Fruit fly (Drosophila melanogaster) whole organism, embryonic: ENCODE data around the gene rho-4.

ENCODE experiments used
- Aef1 ChIP-seq: fragments of 200-800 bp; sonication (Bioruptor generic); IDR thresholded peaks from 3 replicates; pipeline ENCODE4 v1.3.6; 2022; ENCODE audit warnings: missing biosample characterization, missing genetic modification characterization
- Asciz ChIP-seq: fragments of 200-800 bp; sonication (Bioruptor generic); optimal IDR thresholded peaks from 2 replicates; lab custom pipeline; 2017; ENCODE audit warnings: missing biosample characterization, mild to moderate bottlenecking, missing genetic modification characterization, missing genetic modification reagents
- CG10431 ChIP-seq: fragments of 200-800 bp; sonication (Bioruptor generic); optimal IDR thresholded peaks from 3 replicates; lab custom pipeline; 2018; ENCODE audit warnings: missing biosample characterization, mild to moderate bottlenecking, missing genetic modification characterization
- CG10979 ChIP-seq: fragments of 200-800 bp; sonication (Bioruptor generic); optimal IDR thresholded peaks from 2 replicates; lab custom pipeline; 2018; ENCODE audit warnings: missing biosample characterization, mild to moderate bottlenecking, missing genetic modification characterization, moderate library complexity
- CG14014 ChIP-seq: fragments of 200-800 bp; sonication (Bioruptor generic); IDR thresholded peaks from 2 replicates; pipeline ENCODE4 v1.3.6; 2022; ENCODE audit warnings: missing biosample characterization, missing genetic modification characterization
- CG14860 ChIP-seq: fragments of 200-800 bp; sonication (Bioruptor generic); IDR thresholded peaks from 3 replicates; pipeline ENCODE4 v1.3.6; 2022; ENCODE audit warnings: missing biosample characterization, missing genetic modification characterization; ENCODE audit not compliant: partially characterized antibody
- CG15696 ChIP-seq: fragments of 200-800 bp; sonication (Bioruptor generic); optimal IDR thresholded peaks from 2 replicates; lab custom pipeline; 2019; ENCODE audit warnings: missing biosample characterization, mild to moderate bottlenecking, missing genetic modification characterization, moderate library complexity
- CG16813 ChIP-seq: fragments of 200-800 bp; sonication (Bioruptor generic); IDR thresholded peaks from 3 replicates; pipeline ENCODE4 v1.3.6; 2022; ENCODE audit warnings: missing biosample characterization, missing genetic modification characterization; ENCODE audit not compliant: partially characterized antibody
- CG17186 ChIP-seq: fragments of 200-800 bp; sonication (Bioruptor generic); optimal IDR thresholded peaks from 3 replicates; lab custom pipeline; 2017; ENCODE audit warnings: missing biosample characterization, missing genetic modification reagents, missing genetic modification characterization
- CG34224 ChIP-seq: fragments of 200-800 bp; sonication (Bioruptor generic); IDR thresholded peaks from 3 replicates; pipeline ENCODE4 v1.3.6; 2022; ENCODE audit warnings: missing biosample characterization, missing genetic modification characterization; ENCODE audit not compliant: partially characterized antibody
- CG3838 ChIP-seq: fragments of 200-800 bp; sonication (Bioruptor generic); optimal IDR thresholded peaks from 3 replicates; lab custom pipeline; 2016; ENCODE audit warnings: missing biosample characterization, missing genetic modification characterization
- CG7271 ChIP-seq: fragments of 200-800 bp; sonication (Bioruptor generic); optimal IDR thresholded peaks from 2 replicates; lab custom pipeline; 2018; ENCODE audit warnings: missing biosample characterization, mild to moderate bottlenecking, missing genetic modification characterization, moderate library complexity
- CG7556 ChIP-seq: fragments of 200-800 bp; sonication (Bioruptor generic); optimal IDR thresholded peaks from 2 replicates; lab custom pipeline; 2017; ENCODE audit warnings: missing biosample characterization, mild to moderate bottlenecking, missing genetic modification characterization
- CG8089 ChIP-seq: fragments of 200-800 bp; sonication (Bioruptor generic); optimal IDR thresholded peaks from 3 replicates; lab custom pipeline; 2016; ENCODE audit warnings: missing biosample characterization, missing genetic modification characterization
- CG8359 ChIP-seq: fragments of 200-800 bp; sonication (Bioruptor generic); optimal IDR thresholded peaks from 2 replicates; lab custom pipeline; 2017; ENCODE audit warnings: missing biosample characterization, mild to moderate bottlenecking, missing genetic modification characterization, borderline replicate concordance
- CG9437 ChIP-seq: fragments of 200-800 bp; sonication (Bioruptor generic); optimal IDR thresholded peaks from 2 replicates; lab custom pipeline; 2018; ENCODE audit warnings: missing biosample characterization, mild to moderate bottlenecking, missing genetic modification characterization
- Chrac-16 ChIP-seq: fragments of 200-800 bp; sonication (Bioruptor generic); optimal IDR thresholded peaks from 3 replicates; lab custom pipeline; 2016; ENCODE audit warnings: missing biosample characterization, missing genetic modification characterization
- Dbx ChIP-seq: fragments of 200-800 bp; sonication (Bioruptor generic); IDR thresholded peaks from 3 replicates; pipeline ENCODE4 v1.3.6; 2022; ENCODE audit warnings: missing biosample characterization, missing genetic modification characterization
- Deaf1 ChIP-seq: fragments of 200-800 bp; optimal IDR thresholded peaks from 3 replicates; lab custom pipeline; 2019; ENCODE audit warnings: missing biosample characterization, mild to moderate bottlenecking, missing genetic modification characterization, moderate library complexity
- Dp ChIP-seq: fragments of 200-800 bp; sonication (Bioruptor generic); optimal IDR thresholded peaks from 2 replicates; lab custom pipeline; 2018; ENCODE audit warnings: missing biosample characterization, mild to moderate bottlenecking, missing genetic modification characterization, moderate library complexity
- Fer1 ChIP-seq: fragments of 200-800 bp; sonication (Bioruptor generic); optimal IDR thresholded peaks from 2 replicates; lab custom pipeline; 2017; ENCODE audit warnings: missing biosample characterization, mild to moderate bottlenecking, missing genetic modification characterization
- Fer2 ChIP-seq: fragments of 200-800 bp; sonication (Bioruptor generic); optimal IDR thresholded peaks from 2 replicates; lab custom pipeline; 2018; ENCODE audit warnings: missing biosample characterization, mild to moderate bottlenecking, missing genetic modification characterization, moderate library complexity
- HLH4C ChIP-seq: fragments of 200-800 bp; sonication (Bioruptor generic); IDR thresholded peaks from 3 replicates; pipeline ENCODE4 v1.3.6; 2022; ENCODE audit warnings: missing biosample characterization, missing genetic modification characterization; ENCODE audit not compliant: partially characterized antibody
- MBD-R2 ChIP-seq: fragments of 200-800 bp; sonication (Bioruptor generic); IDR thresholded peaks from 2 replicates; pipeline ENCODE4 v1.3.6; 2022; ENCODE audit warnings: missing biosample characterization, missing genetic modification characterization
- PHDP ChIP-seq: fragments of 200-800 bp; sonication (Bioruptor generic); optimal IDR thresholded peaks from 3 replicates; lab custom pipeline; 2018; ENCODE audit warnings: missing biosample characterization, mild to moderate bottlenecking, missing genetic modification characterization, moderate library complexity
- Ptx1 ChIP-seq: fragments of 200-800 bp; sonication (Bioruptor generic); IDR thresholded peaks from 2 replicates; pipeline ENCODE4 v1.3.6; 2022; ENCODE audit warnings: missing biosample characterization, missing genetic modification characterization
- Rfx ChIP-seq: fragments of 200-800 bp; sonication (Bioruptor generic); IDR thresholded peaks from 2 replicates; pipeline ENCODE4 v1.3.6; 2022; ENCODE audit warnings: missing biosample characterization, missing genetic modification characterization
- Spps ChIP-seq: fragments of 200-800 bp; sonication (Bioruptor generic); optimal IDR thresholded peaks from 2 replicates; lab custom pipeline; 2018; ENCODE audit warnings: missing biosample characterization, mild to moderate bottlenecking, missing genetic modification characterization
- Sry-β ChIP-seq: fragments of 200-800 bp; sonication (Bioruptor generic); optimal IDR thresholded peaks from 2 replicates; lab custom pipeline; 2018; ENCODE audit warnings: missing biosample characterization, mild to moderate bottlenecking, missing genetic modification characterization, moderate library complexity
- Sry-δ ChIP-seq: fragments of 200-800 bp; sonication (Bioruptor generic); optimal IDR thresholded peaks from 2 replicates; lab custom pipeline; 2016; ENCODE audit warnings: missing biosample characterization, missing genetic modification characterization
- Ssrp ChIP-seq: fragments of 200-800 bp; sonication (Bioruptor generic); optimal IDR thresholded peaks from 2 replicates; lab custom pipeline; 2018; ENCODE audit warnings: missing biosample characterization, mild to moderate bottlenecking, missing genetic modification characterization, moderate library complexity
- ap ChIP-seq: fragments of 200-800 bp; sonication (Bioruptor generic); IDR thresholded peaks from 2 replicates; pipeline ENCODE4 v1.3.6; 2022; ENCODE audit warnings: missing biosample characterization, missing genetic modification characterization
- da ChIP-seq: fragments of 200-800 bp; sonication (Bioruptor generic); optimal IDR thresholded peaks from 2 replicates; lab custom pipeline; 2016; ENCODE audit warnings: missing biosample characterization, missing genetic modification characterization
- dmrt99B ChIP-seq: fragments of 200-800 bp; sonication (Bioruptor generic); optimal IDR thresholded peaks from 2 replicates; lab custom pipeline; 2018; ENCODE audit warnings: missing biosample characterization, mild to moderate bottlenecking, missing genetic modification characterization, moderate library complexity
- gt ChIP-seq: fragments of 200-800 bp; sonication (Bioruptor generic); IDR thresholded peaks from 2 replicates; pipeline ENCODE4 v1.3.6; 2022; ENCODE audit warnings: missing biosample characterization, missing genetic modification characterization
- hbn ChIP-seq: fragments of 200-800 bp; sonication (Bioruptor generic); IDR thresholded peaks from 2 replicates; pipeline ENCODE4 v1.3.6; 2022; ENCODE audit warnings: missing biosample characterization, missing genetic modification characterization; ENCODE audit not compliant: partially characterized antibody
- hkb ChIP-seq, 2 experiments: fragments of 200-800 bp in 1 of 2; fragments of >200 bp in 1 of 2; sonication (Bioruptor generic) in 1 of 2; IDR thresholded peaks in 1 of 2; optimal IDR thresholded peaks in 1 of 2; 2 replicates each; pipeline versions ENCODE4 v1.3.6 to Lab custom; 2017 to 2022; ENCODE audit warnings: missing biosample characterization in 1 of 2, missing genetic modification characterization in 1 of 2
- ind ChIP-seq: fragments of 200-800 bp; sonication (Bioruptor generic); optimal IDR thresholded peaks from 3 replicates; lab custom pipeline; 2016; ENCODE audit warnings: missing biosample characterization, missing genetic modification characterization
- lab ChIP-seq: fragments of 200-800 bp; sonication (Bioruptor generic); optimal IDR thresholded peaks from 3 replicates; lab custom pipeline; 2017; ENCODE audit warnings: missing biosample characterization, missing genetic modification characterization, mild to moderate bottlenecking, moderate library complexity, missing genetic modification reagents
- odd ChIP-seq: fragments of 200-800 bp; sonication (Bioruptor generic); optimal IDR thresholded peaks from 2 replicates; lab custom pipeline; 2017; ENCODE audit warnings: missing biosample characterization, mild to moderate bottlenecking, missing genetic modification characterization
- pnt ChIP-seq: fragments of 200-800 bp; sonication (Bioruptor generic); optimal IDR thresholded peaks from 3 replicates; lab custom pipeline; 2016; ENCODE audit warnings: missing biosample characterization, missing genetic modification characterization
- prd ChIP-seq, 3 experiments: fragments of >200 bp in 2 of 3; fragments of 200-800 bp in 1 of 3; sonication (Bioruptor generic) in 1 of 3; optimal IDR thresholded peaks in 2 of 3; IDR thresholded peaks in 1 of 3; 2 replicates in 2 of 3; 3 replicates in 1 of 3; pipeline versions ENCODE4 v1.3.6 to Lab custom; 2017 to 2022; ENCODE audit warnings: missing biosample characterization in 1 of 3, missing genetic modification characterization in 1 of 3
- pzg ChIP-seq: fragments of 200-800 bp; sonication (Bioruptor generic); optimal IDR thresholded peaks from 3 replicates; lab custom pipeline; 2018; ENCODE audit warnings: missing biosample characterization, mild to moderate bottlenecking, missing genetic modification characterization, moderate library complexity
- ranshi ChIP-seq: fragments of 200-800 bp; sonication (Bioruptor generic); IDR thresholded peaks from 2 replicates; pipeline ENCODE4 v1.3.6; 2022; ENCODE audit warnings: missing biosample characterization, missing genetic modification characterization
- sens-2 ChIP-seq: fragments of 200-800 bp; sonication (Bioruptor generic); IDR thresholded peaks from 2 replicates; pipeline ENCODE4 v1.3.6; 2022; ENCODE audit warnings: missing biosample characterization, missing genetic modification characterization
- tll ChIP-seq, 2 experiments: fragments of 200-800 bp in 1 of 2; fragments of >200 bp in 1 of 2; sonication (Bioruptor generic) in 1 of 2; optimal IDR thresholded peaks; 2 replicates each; lab custom pipeline; 2017 to 2019; ENCODE audit warnings: missing biosample characterization in 2 of 2, missing genetic modification characterization in 2 of 2, mild to moderate bottlenecking in 1 of 2, moderate library complexity in 1 of 2
- trh ChIP-seq: fragments of 200-800 bp; sonication (Bioruptor generic); optimal IDR thresholded peaks from 2 replicates; lab custom pipeline; 2016; ENCODE audit warnings: missing biosample characterization, missing genetic modification characterization

The rho-4 gene

dm6 chrX:11615652-11616495, 16.2 kb downstream of the rho-4 start, which contains the start of the genes RPA3 and Met (continued):
- TF ChIP-seq da (GFP tag; lab: Kevin White, UChicago) (no peak), Aef1 (GFP tag; lab: Robert Waterston, UW) (no peak), hbn (GFP tag; lab: Robert Waterston, UW) (peak; percentile 42; the same call in 1 of the 2 replicates), prd (optimal IDR thresholded peaks at IDR 0.05; lab: Kevin White, UChicago) (no peak), prd (GFP tag; IDR thresholded peaks at IDR 0.05; lab: Robert Waterston, UW) (no peak), gt (no peak), Dbx (no peak), tll (GFP tag; optimal IDR thresholded peaks at IDR 0.05; lab: Kevin White, UChicago) (no peak), ind (GFP tag; lab: Kevin White, UChicago) (no peak), CG9437 (GFP tag; lab: Kevin White, UChicago) (no peak), CG15696 (tag; lab: Kevin White, UChicago) (no peak), ap (GFP tag; lab: Robert Waterston, UW) (no peak), MBD-R2 (GFP tag; lab: Robert Waterston, UW) (no peak; the same call in 1 of the 2 replicates), pzg (peak; percentile 30), CG7271 (no peak), Sry-δ (peak; percentile 21), Spps (tag; lab: Kevin White, UChicago) (no peak), Chrac-16 (GFP tag; lab: Kevin White, UChicago) (no peak), Sry-β (no peak), CG7556 (GFP tag; lab: Kevin White, UChicago) (no peak), Ptx1 (GFP tag; lab: Robert Waterston, UW) (no peak), trh (no peak), sens-2 (GFP tag; lab: Robert Waterston, UW) (no peak), CG8359 (GFP tag; lab: Kevin White, UChicago) (no peak), HLH4C (GFP tag; lab: Robert Waterston, UW) (peak; percentile 61; the same call in 1 of the 3 replicates), Deaf1 (tag; lab: Kevin White, UChicago) (no peak), CG14860 (GFP tag; lab: Robert Waterston, UW) (peak; percentile 82), Fer2 (no peak), CG3838 (GFP tag; lab: Kevin White, UChicago) (no peak), CG10979 (tag; lab: Kevin White, UChicago) (no peak), ranshi (GFP tag; lab: Robert Waterston, UW) (no peak), CG34224 (peak; percentile 65; the same call in 2 of the 3 replicates), Ssrp (tag; lab: Kevin White, UChicago) (no peak), lab (GFP tag; lab: Kevin White, UChicago) (no peak), Asciz (GFP tag; lab: Kevin White, UChicago) (no peak), hkb (optimal IDR thresholded peaks at IDR 0.05; lab: Kevin White, UChicago) (no peak), hkb (GFP tag; IDR thresholded peaks at IDR 0.05; lab: Robert Waterston, UW) (no peak), Dp (GFP tag; lab: Kevin White, UChicago) (peak; percentile 64), CG17186 (GFP tag; lab: Kevin White, UChicago) (no peak), pnt (GFP tag; lab: Kevin White, UChicago) (no peak), CG14014 (no peak), Fer1 (GFP tag; lab: Kevin White, UChicago) (peak; percentile 7), odd (GFP tag; lab: Kevin White, UChicago) (no peak), CG8089 (no peak), CG10431 (GFP tag; lab: Kevin White, UChicago) (no peak), CG16813 (GFP tag; lab: Robert Waterston, UW) (peak; percentile 60; the same call in 2 of the 3 replicates), Rfx (GFP tag; lab: Robert Waterston, UW) (no peak), dmrt99B (tag; lab: Kevin White, UChicago) (no peak), PHDP (tag; lab: Kevin White, UChicago) (peak; percentile 6)
